Fruit fly (Drosophila melanogaster) whole organism, embryonic: ENCODE measurements around the gene Eig71Ed.

Source experiments
- Asciz ChIP-seq: fragments of 200-800 bp; sonication (Bioruptor generic); optimal IDR thresholded peaks from 2 replicates; lab custom pipeline; 2017; ENCODE audit warnings: missing biosample characterization, mild to moderate bottlenecking, missing genetic modification characterization, missing genetic modification reagents
- Atf-2 ChIP-seq: fragments of 200-800 bp; sonication (Bioruptor generic); optimal IDR thresholded peaks from 2 replicates; lab custom pipeline; 2016; ENCODE audit warnings: missing biosample characterization, missing genetic modification characterization
- CG1233 ChIP-seq: fragments of 200-800 bp; sonication (Bioruptor generic); optimal IDR thresholded peaks from 4 replicates; lab custom pipeline; 2018; ENCODE audit warnings: missing biosample characterization, mild to moderate bottlenecking, missing genetic modification characterization
- CG13296 ChIP-seq: fragments of 200-800 bp; sonication (Bioruptor generic); optimal IDR thresholded peaks from 3 replicates; lab custom pipeline; 2018; ENCODE audit warnings: missing biosample characterization, mild to moderate bottlenecking, missing genetic modification characterization
- CG13775 ChIP-seq: fragments of 200-800 bp; sonication (Bioruptor generic); optimal IDR thresholded peaks from 3 replicates; lab custom pipeline; 2017; ENCODE audit warnings: missing biosample characterization, mild to moderate bottlenecking, missing genetic modification characterization
- CG15011 ChIP-seq: fragments of 200-800 bp; sonication (Bioruptor generic); optimal IDR thresholded peaks from 3 replicates; lab custom pipeline; 2018; ENCODE audit warnings: missing biosample characterization, mild to moderate bottlenecking, missing genetic modification characterization
- CG15269 ChIP-seq: fragments of 200-800 bp; sonication (Bioruptor generic); optimal IDR thresholded peaks from 2 replicates; lab custom pipeline; 2018; ENCODE audit warnings: missing biosample characterization, mild to moderate bottlenecking, missing genetic modification characterization, moderate library complexity
- CG1603 ChIP-seq: fragments of 200-800 bp; sonication (Bioruptor generic); optimal IDR thresholded peaks from 2 replicates; lab custom pipeline; 2019; ENCODE audit warnings: missing biosample characterization, mild to moderate bottlenecking, missing genetic modification characterization, moderate library complexity
- CG1647 ChIP-seq: fragments of 200-800 bp; sonication (Bioruptor generic); optimal IDR thresholded peaks from 3 replicates; lab custom pipeline; 2016; ENCODE audit warnings: missing biosample characterization, missing genetic modification characterization
- CG16863 ChIP-seq: fragments of 200-800 bp; sonication (Bioruptor generic); optimal IDR thresholded peaks from 3 replicates; lab custom pipeline; 2016; ENCODE audit warnings: missing biosample characterization, missing genetic modification characterization
- CG3407 ChIP-seq: fragments of 200-800 bp; sonication (Bioruptor generic); optimal IDR thresholded peaks from 2 replicates; lab custom pipeline; 2018; ENCODE audit warnings: missing biosample characterization, mild to moderate bottlenecking, missing genetic modification characterization
- CG4360 ChIP-seq: fragments of 200-800 bp; sonication (Bioruptor generic); IDR thresholded peaks from 2 replicates; pipeline ENCODE4 v1.3.6; 2022; ENCODE audit warnings: missing biosample characterization, missing genetic modification characterization
- CG4404 ChIP-seq: fragments of 200-800 bp; sonication (Bioruptor generic); IDR thresholded peaks from 2 replicates; pipeline ENCODE4 v1.3.6; 2022; ENCODE audit warnings: missing biosample characterization, missing genetic modification characterization
- CG6654 ChIP-seq: fragments of 200-800 bp; sonication (Bioruptor generic); optimal IDR thresholded peaks from 2 replicates; lab custom pipeline; 2017; ENCODE audit warnings: missing biosample characterization, mild to moderate bottlenecking, missing genetic modification characterization
- CG8290 ChIP-seq, 3 experiments: fragments of 200-800 bp; sonication (Bioruptor generic); optimal IDR thresholded peaks; 2 replicates each; lab custom pipeline; 2016 to 2019; ENCODE audit warnings: missing biosample characterization in 3 of 3, missing genetic modification characterization in 3 of 3, mild to moderate bottlenecking in 2 of 3, moderate library complexity in 1 of 3
- Dek ChIP-seq: fragments of 200-800 bp; sonication (Bioruptor generic); optimal IDR thresholded peaks from 3 replicates; lab custom pipeline; 2019; ENCODE audit warnings: missing biosample characterization, mild to moderate bottlenecking, missing genetic modification characterization, moderate library complexity
- Dip3 ChIP-seq: fragments of 200-800 bp; sonication (Bioruptor generic); optimal IDR thresholded peaks from 3 replicates; lab custom pipeline; 2016; ENCODE audit warnings: missing biosample characterization, missing genetic modification characterization
- Dll ChIP-seq: fragments of 200-800 bp; sonication (Bioruptor generic); IDR thresholded peaks from 4 replicates; pipeline ENCODE4 v1.3.6; 2022; ENCODE audit warnings: missing biosample characterization, missing genetic modification characterization; ENCODE audit not compliant: partially characterized antibody
- Drgx ChIP-seq: fragments of 200-800 bp; sonication (Bioruptor generic); IDR thresholded peaks from 2 replicates; pipeline ENCODE4 v1.3.6; 2022; ENCODE audit warnings: missing biosample characterization, missing genetic modification characterization
- Hmr ChIP-seq: fragments of 200-800 bp; sonication (Bioruptor generic); optimal IDR thresholded peaks from 3 replicates; lab custom pipeline; 2017; ENCODE audit warnings: mild to moderate bottlenecking, missing biosample characterization, missing genetic modification reagents, missing genetic modification characterization
- Lim3 ChIP-seq: fragments of 200-800 bp; sonication (Bioruptor generic); IDR thresholded peaks from 2 replicates; pipeline ENCODE4 v1.3.6; 2022; ENCODE audit warnings: missing biosample characterization, missing genetic modification characterization
- NC2β ChIP-seq: fragments of 200-800 bp; sonication (Bioruptor generic); optimal IDR thresholded peaks from 2 replicates; lab custom pipeline; 2016; ENCODE audit warnings: missing biosample characterization, missing genetic modification characterization
- Nf-YA ChIP-seq: fragments of 200-800 bp; sonication (Bioruptor generic); IDR thresholded peaks from 2 replicates; pipeline ENCODE4 v1.3.6; 2022; ENCODE audit warnings: missing biosample characterization, missing genetic modification characterization
- Scr ChIP-seq: fragments of 200-800 bp; sonication (Bioruptor generic); IDR thresholded peaks from 2 replicates; pipeline ENCODE4 v1.3.6; 2022; ENCODE audit warnings: missing biosample characterization, missing genetic modification characterization; ENCODE audit not compliant: partially characterized antibody
- Side ChIP-seq: fragments of 200-800 bp; sonication (Bioruptor generic); optimal IDR thresholded peaks from 2 replicates; lab custom pipeline; 2016; ENCODE audit warnings: missing biosample characterization, missing genetic modification characterization
- Six4 ChIP-seq: fragments of 200-800 bp; sonication (Bioruptor generic); optimal IDR thresholded peaks from 2 replicates; lab custom pipeline; 2016; ENCODE audit warnings: missing biosample characterization, missing genetic modification characterization
- Ssrp ChIP-seq: fragments of 200-800 bp; sonication (Bioruptor generic); optimal IDR thresholded peaks from 2 replicates; lab custom pipeline; 2018; ENCODE audit warnings: missing biosample characterization, mild to moderate bottlenecking, missing genetic modification characterization, moderate library complexity
- Vsx1 ChIP-seq: fragments of 200-800 bp; sonication (Bioruptor generic); optimal IDR thresholded peaks from 2 replicates; lab custom pipeline; 2017; ENCODE audit warnings: missing biosample characterization, mild to moderate bottlenecking, missing genetic modification characterization, missing genetic modification reagents
- croc ChIP-seq: fragments of 200-800 bp; sonication (Bioruptor generic); conservative IDR thresholded peaks from 3 replicates; pipeline ENCODE4 v1.3.6; 2022; ENCODE audit warnings: missing biosample characterization, missing genetic modification characterization
- gfzf ChIP-seq: fragments of 200-800 bp; sonication (Bioruptor generic); optimal IDR thresholded peaks from 2 replicates; lab custom pipeline; 2016; ENCODE audit warnings: missing biosample characterization, mild to moderate bottlenecking, missing genetic modification characterization, moderate library complexity
- gsb ChIP-seq: fragments of 200-800 bp; sonication (Bioruptor generic); IDR thresholded peaks from 2 replicates; pipeline ENCODE4 v1.3.6; 2022; ENCODE audit warnings: missing biosample characterization, missing genetic modification characterization
- inv ChIP-seq: fragments of 200-800 bp; sonication (Bioruptor generic); IDR thresholded peaks from 2 replicates; pipeline ENCODE4 v1.3.6; 2022; ENCODE audit warnings: missing biosample characterization, missing genetic modification characterization; ENCODE audit not compliant: partially characterized antibody
- klu ChIP-seq: fragments of 200-800 bp; sonication (Bioruptor generic); IDR thresholded peaks from 2 replicates; pipeline ENCODE4 v1.3.6; 2022; ENCODE audit warnings: missing biosample characterization, missing genetic modification characterization
- lab ChIP-seq: fragments of 200-800 bp; sonication (Bioruptor generic); optimal IDR thresholded peaks from 3 replicates; lab custom pipeline; 2017; ENCODE audit warnings: missing biosample characterization, missing genetic modification characterization, mild to moderate bottlenecking, moderate library complexity, missing genetic modification reagents
- nerfin-1 ChIP-seq: fragments of 200-800 bp; sonication (Bioruptor generic); optimal IDR thresholded peaks from 3 replicates; lab custom pipeline; 2019; ENCODE audit warnings: missing biosample characterization, mild to moderate bottlenecking, missing genetic modification characterization, moderate library complexity
- oc ChIP-seq: fragments of 200-800 bp; sonication (Bioruptor generic); optimal IDR thresholded peaks from 2 replicates; lab custom pipeline; 2018; ENCODE audit warnings: missing biosample characterization, mild to moderate bottlenecking, missing genetic modification characterization, moderate library complexity
- otp ChIP-seq: fragments of 200-800 bp; sonication (Bioruptor generic); IDR thresholded peaks from 3 replicates; pipeline ENCODE4, ENCODE4 v1.3.6; 2022; ENCODE audit warnings: missing biosample characterization, missing genetic modification characterization
- psq ChIP-seq: fragments of 200-800 bp; sonication (Bioruptor generic); optimal IDR thresholded peaks from 2 replicates; lab custom pipeline; 2017; ENCODE audit warnings: missing biosample characterization, missing genetic modification characterization
- pzg ChIP-seq: fragments of 200-800 bp; sonication (Bioruptor generic); optimal IDR thresholded peaks from 3 replicates; lab custom pipeline; 2018; ENCODE audit warnings: missing biosample characterization, mild to moderate bottlenecking, missing genetic modification characterization, moderate library complexity
- repo ChIP-seq: fragments of 200-800 bp; sonication (Bioruptor generic); optimal IDR thresholded peaks from 2 replicates; lab custom pipeline; 2016; ENCODE audit warnings: missing biosample characterization, missing genetic modification characterization
- row ChIP-seq: fragments of 200-800 bp; sonication (Bioruptor generic); IDR thresholded peaks from 3 replicates; pipeline ENCODE4 v1.3.6; 2022; ENCODE audit warnings: missing biosample characterization, missing genetic modification characterization
- run ChIP-seq: fragments of 200-800 bp; sonication (Bioruptor generic); optimal IDR thresholded peaks from 3 replicates; lab custom pipeline; 2018; ENCODE audit warnings: missing biosample characterization, mild to moderate bottlenecking, missing genetic modification characterization
- sd ChIP-seq: fragments of 200-800 bp; sonication (Bioruptor generic); optimal IDR thresholded peaks from 3 replicates; lab custom pipeline; 2018; ENCODE audit warnings: missing biosample characterization, mild to moderate bottlenecking, missing genetic modification characterization, moderate library complexity
- sna ChIP-seq: fragments of 200-800 bp; sonication (Bioruptor generic); IDR thresholded peaks from 2 replicates; pipeline ENCODE4 v1.3.6; 2022; ENCODE audit warnings: missing biosample characterization, missing genetic modification characterization; ENCODE audit not compliant: partially characterized antibody
- tap ChIP-seq: fragments of 200-800 bp; optimal IDR thresholded peaks from 3 replicates; lab custom pipeline; 2019; ENCODE audit warnings: missing biosample characterization, mild to moderate bottlenecking, missing genetic modification characterization, moderate library complexity
- tio ChIP-seq: fragments of 200-800 bp; sonication (Bioruptor generic); optimal IDR thresholded peaks from 2 replicates; lab custom pipeline; 2017; ENCODE audit warnings: missing biosample characterization, missing genetic modification characterization, inconsistent platforms
- trem ChIP-seq: fragments of 200-800 bp; optimal IDR thresholded peaks from 3 replicates; lab custom pipeline; 2019; ENCODE audit warnings: missing biosample characterization, mild to moderate bottlenecking, missing genetic modification characterization, moderate library complexity
- yki ChIP-seq: fragments of >200 bp; optimal IDR thresholded peaks from 3 replicates; lab custom pipeline; 2018

The Eig71Ed gene

dm6 chr3L:15692794-15693532 lies 40.6 kb downstream of the Eig71Ed start (continued):
- peak; percentile 2 for TF ChIP-seq nerfin-1 (tag; lab: Kevin White, UChicago)

- TF ChIP-seq row (GFP tag; lab: Robert Waterston, UW) (peak; percentile 33; the same call in 1 of the 3 replicates), CG1233 (GFP tag; lab: Kevin White, UChicago) (peak; percentile 27), Six4 (no peak), Lim3 (GFP tag; lab: Robert Waterston, UW) (no peak), CG8290 (GFP tag; optimal IDR thresholded peaks at IDR 0.05; lab: Kevin White, UChicago) (no peak), CG8290 (tag; optimal IDR thresholded peaks at IDR 0.05; lab: Kevin White, UChicago) (no peak), CG3407 (no peak), tio (GFP tag; lab: Kevin White, UChicago) (no peak), Atf-2 (GFP tag; lab: Kevin White, UChicago) (no peak), Drgx (GFP tag; lab: Robert Waterston, UW) (no peak), Side (GFP tag; lab: Kevin White, UChicago) (no peak), gsb (GFP tag; lab: Robert Waterston, UW) (no peak), Hmr (peak; percentile 9), Dip3 (GFP tag; lab: Kevin White, UChicago) (no peak), sd (peak; percentile 19), klu (GFP tag; lab: Robert Waterston, UW) (no peak), Scr (GFP tag; lab: Robert Waterston, UW) (no peak), CG15269 (no peak), Ssrp (no peak), CG13296 (GFP tag; lab: Kevin White, UChicago) (peak; percentile 38), Vsx1 (no peak), CG4360 (GFP tag; lab: Robert Waterston, UW) (no peak), CG4404 (no peak), Asciz (peak; percentile 24), CG16863 (no peak), CG15011 (no peak), oc (tag; lab: Kevin White, UChicago) (peak; percentile 48), tap (tag; lab: Kevin White, UChicago) (no peak), psq (GFP tag; lab: Kevin White, UChicago) (no peak), gfzf (no peak), lab (GFP tag; lab: Kevin White, UChicago) (peak; percentile 21), Dek (tag; lab: Kevin White, UChicago) (no peak), NC2β (GFP tag; lab: Kevin White, UChicago) (no peak), croc (GFP tag; lab: Robert Waterston, UW) (no peak), pzg (GFP tag; lab: Kevin White, UChicago) (no peak), CG1603 (no peak), CG1647 (GFP tag; lab: Kevin White, UChicago) (no peak), CG6654 (GFP tag; lab: Kevin White, UChicago) (no peak), run (tag; lab: Kevin White, UChicago) (no peak), repo (GFP tag; lab: Kevin White, UChicago) (no peak), yki (lab: Kevin White, UChicago) (no peak), sna (GFP tag; lab: Robert Waterston, UW) (no peak), CG13775 (GFP tag; lab: Kevin White, UChicago) (no peak), Nf-YA (GFP tag; lab: Robert Waterston, UW) (no peak), otp (GFP tag; lab: Robert Waterston, UW) (0 out of 3 replicates have a peak, but pooled peaks have one; percentile 43), trem (no peak), inv (GFP tag; lab: Robert Waterston, UW) (no peak), Dll (GFP tag; lab: Robert Waterston, UW) (no peak)
Measured at dm6 chr3L:15694406-15694805, 42.1 kb downstream of the Eig71Ed start.
